In the genomic region with DNA sequence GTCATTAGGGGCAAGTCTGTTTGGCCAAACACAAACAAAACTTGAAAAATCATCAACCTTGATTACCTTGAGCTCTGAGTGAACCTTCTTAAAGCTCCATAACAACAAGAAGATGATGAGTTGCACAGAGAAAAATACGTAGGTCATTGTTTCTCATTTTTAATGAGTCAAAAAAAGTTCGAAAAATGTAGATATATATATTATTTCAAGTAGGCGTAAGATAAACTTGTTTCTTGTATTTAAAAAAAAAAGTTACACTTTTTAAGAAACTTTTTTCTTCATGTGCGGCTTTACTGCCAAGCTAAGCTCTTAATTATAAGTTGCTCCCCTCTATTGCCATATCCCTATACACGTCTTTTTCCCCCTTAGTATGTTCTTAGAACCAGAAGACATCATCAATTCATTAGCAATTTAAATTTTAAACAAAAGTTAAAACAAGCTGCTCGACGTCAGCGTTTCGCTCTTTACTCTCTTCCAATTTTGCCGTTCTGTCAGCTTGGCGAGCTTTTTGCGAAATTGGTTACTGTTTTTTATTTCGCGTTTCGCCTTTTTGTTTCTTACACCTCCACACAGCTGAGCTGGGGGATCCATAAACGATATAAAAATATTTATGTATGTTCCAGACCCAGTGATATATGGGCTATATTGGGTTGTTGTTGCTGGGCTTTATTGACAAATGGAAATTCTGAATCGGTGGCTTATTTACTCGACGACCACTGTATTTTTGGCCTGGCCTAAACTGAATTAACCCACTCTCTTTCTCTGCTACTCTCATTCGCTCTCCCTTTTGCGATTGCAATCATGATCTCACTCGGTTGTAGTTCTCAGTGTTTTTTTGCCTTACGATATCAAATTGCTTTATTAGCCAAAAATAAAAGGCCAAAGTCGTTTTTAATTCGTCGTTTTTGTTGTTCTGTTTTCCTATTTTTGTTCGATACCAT, we compare ENCODE assay signal across 1 fruit fly cellular context.
A peak's percentile ranks its signal among the peaks of the same experiment; 100 is the strongest.
TF ChIP-seq lines count a peak whose summit lies in the region.

No protein-coding gene starts in this region.

TF ChIP-seq in whole organism, embryonic, 481 proteins besides CTCF, POLR2A, EP300 and RAD21 (continued from another document and continues in another):
- TF ChIP-seq CG4820 (GFP tag; optimal IDR thresholded peaks at IDR 0.05; lab: Kevin White, UChicago) (peak; percentile 39), CG17568 (GFP tag; optimal IDR thresholded peaks at IDR 0.05; lab: Kevin White, UChicago) (no peak), ase (GFP tag; IDR thresholded peaks at IDR 0.05; lab: Robert Waterston, UW) (0 out of 3 replicates have a peak, but pooled peaks have one; percentile 29), Opbp (GFP tag; IDR thresholded peaks at IDR 0.05; lab: Robert Waterston, UW; ENCODE audit: partially characterized antibody) (no peak), CG14710 (tag; optimal IDR thresholded peaks at IDR 0.05; lab: Kevin White, UChicago) (peak; percentile 49), sr (GFP tag; IDR thresholded peaks at IDR 0.05; lab: Robert Waterston, UW) (no peak), CG13123 (GFP tag; optimal IDR thresholded peaks at IDR 0.05; lab: Kevin White, UChicago) (no peak), eve (GFP tag; optimal IDR thresholded peaks at IDR 0.05; lab: Kevin White, UChicago) (no peak), CG12299 (tag; optimal IDR thresholded peaks at IDR 0.05; lab: Kevin White, UChicago) (no peak), CG30431 (GFP tag; optimal IDR thresholded peaks at IDR 0.05; lab: Kevin White, UChicago) (no peak), Taf1 (GFP tag; IDR thresholded peaks at IDR 0.05; lab: Robert Waterston, UW) (peak; percentile 74), CG17829 (tag; optimal IDR thresholded peaks at IDR 0.05; lab: Kevin White, UChicago) (peak; percentile 61), CG17359 (tag; optimal IDR thresholded peaks at IDR 0.05; lab: Kevin White, UChicago) (peak; percentile 44), zfh2 (GFP tag; optimal IDR thresholded peaks at IDR 0.05; lab: Kevin White, UChicago) (peak; percentile 39), fd3F (GFP tag; optimal IDR thresholded peaks at IDR 0.05; lab: Kevin White, UChicago) (peak; percentile 34), CG10543 (GFP tag; optimal IDR thresholded peaks at IDR 0.05; lab: Kevin White, UChicago) (no peak), kni (GFP tag; optimal IDR thresholded peaks at IDR 0.05; lab: Kevin White, UChicago) (no peak), croc (GFP tag; conservative IDR thresholded peaks at IDR 0.05; lab: Robert Waterston, UW) (peak; percentile 55), CG18011 (GFP tag; optimal IDR thresholded peaks at IDR 0.05; lab: Kevin White, UChicago) (no peak), Dad (GFP tag; optimal IDR thresholded peaks at IDR 0.05; lab: Kevin White, UChicago) (no peak), Mad (GFP tag; optimal IDR thresholded peaks at IDR 0.05; lab: Kevin White, UChicago) (no peak), ab (GFP tag; optimal IDR thresholded peaks at IDR 0.05; lab: Kevin White, UChicago) (no peak), pan (optimal IDR thresholded peaks at IDR 0.05; lab: Kevin White, UChicago) (no peak), pan (GFP tag; optimal IDR thresholded peaks at IDR 0.05 in 1 of 2, IDR thresholded peaks at IDR 0.05 in 1 of 2) (peak in 1 of 2 experiments; percentile 70), prd (optimal IDR thresholded peaks at IDR 0.05; lab: Kevin White, UChicago) (no peak), prd (GFP tag; IDR thresholded peaks at IDR 0.05; lab: Robert Waterston, UW) (peak; percentile 82), CG4730 (GFP tag; IDR thresholded peaks at IDR 0.05; lab: Robert Waterston, UW) (peak; percentile 54), hb (GFP tag; IDR thresholded peaks at IDR 0.05; lab: Robert Waterston, UW; ENCODE audit: partially characterized antibody) (no peak), CG18599 (GFP tag; optimal IDR thresholded peaks at IDR 0.05; lab: Kevin White, UChicago) (peak; percentile 79), bsh (GFP tag; optimal IDR thresholded peaks at IDR 0.05; lab: Kevin White, UChicago) (peak in 1 of 2 experiments; percentile 70), Xrp1 (GFP tag; IDR thresholded peaks at IDR 0.05; lab: Robert Waterston, UW) (peak; percentile 70), scrt (GFP tag; optimal IDR thresholded peaks at IDR 0.05; lab: Kevin White, UChicago) (peak; percentile 59), CG6765 (GFP tag; optimal IDR thresholded peaks at IDR 0.05; lab: Kevin White, UChicago) (peak; percentile 63), CG13287 (GFP tag; IDR thresholded peaks at IDR 0.05; lab: Robert Waterston, UW; ENCODE audit: partially characterized antibody) (no peak), emc (GFP tag; optimal IDR thresholded peaks at IDR 0.05; lab: Kevin White, UChicago) (peak; percentile 18), Kr (GFP tag; optimal IDR thresholded peaks at IDR 0.05; lab: Kevin White, UChicago) (no peak), CG11560 (tag; IDR thresholded peaks at IDR 0.05; lab: Robert Waterston, UW) (peak; percentile 64; the same call in 2 of the 3 replicates), CG5245 (GFP tag; optimal IDR thresholded peaks at IDR 0.05; lab: Kevin White, UChicago) (no peak), odd (GFP tag; optimal IDR thresholded peaks at IDR 0.05; lab: Kevin White, UChicago) (peak; percentile 2), CG11695 (GFP tag; IDR thresholded peaks at IDR 0.05; lab: Robert Waterston, UW) (peak; percentile 77), CG13775 (GFP tag; optimal IDR thresholded peaks at IDR 0.05; lab: Kevin White, UChicago) (peak; percentile 39), pzg (GFP tag; optimal IDR thresholded peaks at IDR 0.05; lab: Kevin White, UChicago) (no peak), CG3163 (GFP tag; optimal IDR thresholded peaks at IDR 0.05; lab: Kevin White, UChicago) (no peak), CG14050 (GFP tag; IDR thresholded peaks at IDR 0.05; lab: Robert Waterston, UW) (no peak), Dref (GFP tag; IDR thresholded peaks at IDR 0.05; lab: Robert Waterston, UW) (no peak), CG7271 (tag; optimal IDR thresholded peaks at IDR 0.05; lab: Kevin White, UChicago) (no peak), vvl (GFP tag; IDR thresholded peaks at IDR 0.05; lab: Robert Waterston, UW) (peak; percentile 83), Ravus (GFP tag; IDR thresholded peaks at IDR 0.05; lab: Robert Waterston, UW) (peak; percentile 26; the same call in 1 of the 2 replicates), pum (GFP tag; optimal IDR thresholded peaks at IDR 0.05; lab: Kevin White, UChicago) (no peak), cwo (GFP tag; optimal IDR thresholded peaks at IDR 0.05; lab: Kevin White, UChicago) (peak; percentile 47), CG11456 (GFP tag; IDR thresholded peaks at IDR 0.05; lab: Robert Waterston, UW) (peak; percentile 77), sna (GFP tag; IDR thresholded peaks at IDR 0.05; lab: Robert Waterston, UW; ENCODE audit: partially characterized antibody) (no peak), ken (GFP tag; IDR thresholded peaks at IDR 0.05; lab: Robert Waterston, UW) (peak; percentile 13; the same call in 1 of the 3 replicates), cas (GFP tag; IDR thresholded peaks at IDR 0.05; lab: Robert Waterston, UW) (peak; percentile 70), tio (GFP tag; optimal IDR thresholded peaks at IDR 0.05; lab: Kevin White, UChicago) (peak; percentile 45), CG33557 (GFP tag; optimal IDR thresholded peaks at IDR 0.05; lab: Kevin White, UChicago) (no peak), vfl (GFP tag; optimal IDR thresholded peaks at IDR 0.05; lab: Kevin White, UChicago) (no peak), fd96Cb (tag; optimal IDR thresholded peaks at IDR 0.05; lab: Kevin White, UChicago) (peak; percentile 29), jigr1 (GFP tag; IDR thresholded peaks at IDR 0.05; lab: Robert Waterston, UW) (no peak), CG9609 (GFP tag; optimal IDR thresholded peaks at IDR 0.05; lab: Kevin White, UChicago) (no peak), insv (GFP tag; optimal IDR thresholded peaks at IDR 0.05; lab: Kevin White, UChicago) (no peak), CG15269 (tag; optimal IDR thresholded peaks at IDR 0.05; lab: Kevin White, UChicago) (peak; percentile 50), kah (GFP tag; optimal IDR thresholded peaks at IDR 0.05; lab: Kevin White, UChicago) (no peak), Optix (GFP tag; IDR thresholded peaks at IDR 0.05; lab: Robert Waterston, UW) (no peak), CG7357 (GFP tag; IDR thresholded peaks at IDR 0.05; lab: Robert Waterston, UW) (peak; percentile 48; the same call in 2 of the 3 replicates), bcd (GFP tag; optimal IDR thresholded peaks at IDR 0.05; lab: Kevin White, UChicago) (peak; percentile 58), rib (GFP tag; IDR thresholded peaks at IDR 0.05; lab: Robert Waterston, UW) (peak; percentile 77), zen (tag; optimal IDR thresholded peaks at IDR 0.05; lab: Kevin White, UChicago) (peak; percentile 10), Six4 (GFP tag; optimal IDR thresholded peaks at IDR 0.05; lab: Kevin White, UChicago) (peak; percentile 49), Dfd (GFP tag; optimal IDR thresholded peaks at IDR 0.05; lab: Kevin White, UChicago) (no peak), CkIIα-i1 (GFP tag; IDR thresholded peaks at IDR 0.05; lab: Robert Waterston, UW) (no peak), Nf-YA (GFP tag; IDR thresholded peaks at IDR 0.05; lab: Robert Waterston, UW) (0 out of 2 replicates have a peak, but pooled peaks have one; percentile 6), Drgx (GFP tag; IDR thresholded peaks at IDR 0.05; lab: Robert Waterston, UW) (peak; percentile 64), cato (GFP tag; optimal IDR thresholded peaks at IDR 0.05; lab: Kevin White, UChicago; ENCODE audit: borderline replicate concordance) (no peak), vnd (GFP tag; IDR thresholded peaks at IDR 0.05; lab: Robert Waterston, UW; ENCODE audit: partially characterized antibody) (no peak), unc-4 (GFP tag; IDR thresholded peaks at IDR 0.05; lab: Robert Waterston, UW; ENCODE audit: partially characterized antibody) (no peak), CG9727 (GFP tag; optimal IDR thresholded peaks at IDR 0.05; lab: Kevin White, UChicago) (peak; percentile 73), CG16779 (GFP tag; IDR thresholded peaks at IDR 0.05; lab: Robert Waterston, UW) (0 out of 2 replicates have a peak, but pooled peaks have one; percentile 60), CG2889 (GFP tag; IDR thresholded peaks at IDR 0.05; lab: Robert Waterston, UW) (0 out of 3 replicates have a peak, but pooled peaks have one; percentile 22), oc (tag; optimal IDR thresholded peaks at IDR 0.05; lab: Kevin White, UChicago) (peak; percentile 43), CG32772 (GFP tag; IDR thresholded peaks at IDR 0.05; lab: Robert Waterston, UW) (peak; percentile 68), slp2 (GFP tag; optimal IDR thresholded peaks at IDR 0.05; lab: Kevin White, UChicago) (no peak), jumu (GFP tag; optimal IDR thresholded peaks at IDR 0.05; lab: Kevin White, UChicago) (peak; percentile 44), CG6654 (GFP tag; optimal IDR thresholded peaks at IDR 0.05; lab: Kevin White, UChicago) (peak; percentile 13), ATbp (GFP tag; optimal IDR thresholded peaks at IDR 0.05; lab: Kevin White, UChicago) (no peak), Atf6 (GFP tag; IDR thresholded peaks at IDR 0.05; lab: Robert Waterston, UW) (peak; percentile 83), ind (GFP tag; optimal IDR thresholded peaks at IDR 0.05; lab: Kevin White, UChicago) (peak; percentile 37), luna (GFP tag; optimal IDR thresholded peaks at IDR 0.05; lab: Kevin White, UChicago) (no peak), disco-r (GFP tag; optimal IDR thresholded peaks at IDR 0.05; lab: Kevin White, UChicago) (no peak), Dbx (GFP tag; IDR thresholded peaks at IDR 0.05; lab: Robert Waterston, UW) (peak; percentile 85), ci (GFP tag; IDR thresholded peaks at IDR 0.05; lab: Robert Waterston, UW) (peak; percentile 63; the same call in 2 of the 3 replicates), kay (GFP tag; optimal IDR thresholded peaks at IDR 0.05; lab: Kevin White, UChicago) (no peak), NfI (GFP tag; optimal IDR thresholded peaks at IDR 0.05; lab: Kevin White, UChicago) (peak; percentile 29), CG30403 (GFP tag; optimal IDR thresholded peaks at IDR 0.05; lab: Kevin White, UChicago) (peak; percentile 72), CG14667 (GFP tag; IDR thresholded peaks at IDR 0.05; lab: Robert Waterston, UW) (peak; percentile 72), CG2678 (tag; optimal IDR thresholded peaks at IDR 0.05; lab: Kevin White, UChicago) (peak; percentile 73), CG1603 (tag; optimal IDR thresholded peaks at IDR 0.05; lab: Kevin White, UChicago) (no peak), CG8924 (tag; optimal IDR thresholded peaks at IDR 0.05; lab: Kevin White, UChicago) (peak; percentile 23), CG9817 (tag; optimal IDR thresholded peaks at IDR 0.05; lab: Kevin White, UChicago) (peak; percentile 48), mam (GFP tag; optimal IDR thresholded peaks at IDR 0.05; lab: Kevin White, UChicago) (peak; percentile 33), ttk (GFP tag; IDR thresholded peaks at IDR 0.05; lab: Robert Waterston, UW) (peak; percentile 57; the same call in 1 of the 2 replicates), CG11093 (GFP tag; IDR thresholded peaks at IDR 0.05; lab: Robert Waterston, UW) (no peak), pnt (GFP tag; optimal IDR thresholded peaks at IDR 0.05; lab: Kevin White, UChicago) (peak; percentile 25), phol (tag; optimal IDR thresholded peaks at IDR 0.05; lab: Kevin White, UChicago) (peak; percentile 39), CG11504 (tag; optimal IDR thresholded peaks at IDR 0.05; lab: Kevin White, UChicago) (peak; percentile 54), HLH54F (GFP tag; optimal IDR thresholded peaks at IDR 0.05; lab: Kevin White, UChicago) (peak; percentile 5), PHDP (tag; optimal IDR thresholded peaks at IDR 0.05; lab: Kevin White, UChicago) (peak; percentile 56), Chrac-16 (GFP tag; optimal IDR thresholded peaks at IDR 0.05; lab: Kevin White, UChicago) (peak; percentile 14), Myb (GFP tag; optimal IDR thresholded peaks at IDR 0.05; lab: Kevin White, UChicago) (peak; percentile 25), CG4360 (GFP tag; IDR thresholded peaks at IDR 0.05; lab: Robert Waterston, UW) (no peak; the same call in 1 of the 2 replicates), CG6854 (GFP tag; optimal IDR thresholded peaks at IDR 0.05; lab: Kevin White, UChicago) (no peak), CG1233 (GFP tag; optimal IDR thresholded peaks at IDR 0.05; lab: Kevin White, UChicago) (peak; percentile 8), Rfx (GFP tag; IDR thresholded peaks at IDR 0.05; lab: Robert Waterston, UW) (peak; percentile 91), NC2β (GFP tag; optimal IDR thresholded peaks at IDR 0.05; lab: Kevin White, UChicago) (no peak), crp (GFP tag; optimal IDR thresholded peaks at IDR 0.05; lab: Kevin White, UChicago) (no peak), CG8290 (GFP tag; optimal IDR thresholded peaks at IDR 0.05; lab: Kevin White, UChicago) (no peak), CG8290 (tag; optimal IDR thresholded peaks at IDR 0.05; lab: Kevin White, UChicago) (no peak), lola (GFP tag; optimal IDR thresholded peaks at IDR 0.05; lab: Kevin White, UChicago) (peak in 1 of 3 experiments; percentile 29), lab (GFP tag; optimal IDR thresholded peaks at IDR 0.05; lab: Kevin White, UChicago) (peak; percentile 85)
